Worm (Caenorhabditis elegans) whole organism, late embryonic: ENCODE data around the gene F54D12.8.

Source experiments
- K09A11.1 ChIP-seq: sonication (generic microtip); optimal IDR thresholded peaks from 2 replicates; lab custom pipeline; 2017; ENCODE audit warnings: antibody characterized with exemption, mild to moderate bottlenecking, missing genetic modification characterization, missing compliant biosample characterization; ENCODE audit not compliant: insufficient read depth
- ama-1 ChIP-seq: fragments of 150-350 bp; optimal IDR thresholded peaks from 2 replicates; lab custom pipeline; 2014
- ceh-22 ChIP-seq: sonication (generic microtip); optimal IDR thresholded peaks from 2 replicates; lab custom pipeline; 2017; ENCODE audit warnings: missing biosample characterization, missing genetic modification characterization
- ceh-34 ChIP-seq: sonication (generic microtip); optimal IDR thresholded peaks from 2 replicates; lab custom pipeline; 2016; ENCODE audit warnings: mild to moderate bottlenecking, missing genetic modification characterization, missing compliant biosample characterization
- ceh-48 ChIP-seq: sonication (generic microtip); optimal IDR thresholded peaks from 2 replicates; lab custom pipeline; 2016; ENCODE audit warnings: missing genetic modification characterization, inconsistent platforms, missing compliant biosample characterization
- ets-4 ChIP-seq: sonication (generic microtip); optimal IDR thresholded peaks from 2 replicates; lab custom pipeline; 2016; ENCODE audit warnings: missing genetic modification characterization, missing compliant biosample characterization
- hlh-8 ChIP-seq: sonication (generic microtip); optimal IDR thresholded peaks from 2 replicates; lab custom pipeline; 2016; ENCODE audit warnings: missing genotype, missing genetic modification characterization, missing compliant biosample characterization
- nfya-1 ChIP-seq: sonication (generic microtip); optimal IDR thresholded peaks from 2 replicates; lab custom pipeline; 2017; ENCODE audit warnings: missing genetic modification characterization, mild to moderate bottlenecking, missing compliant biosample characterization, antibody characterized with exemption, moderate library complexity
- nhr-11 ChIP-seq: fragments of 150-350 bp; optimal IDR thresholded peaks from 2 replicates; lab custom pipeline; 2014; ENCODE audit warnings: missing biosample characterization, missing genetic modification characterization
- pag-3 ChIP-seq: sonication (generic microtip); optimal IDR thresholded peaks from 2 replicates; lab custom pipeline; 2016; ENCODE audit warnings: missing compliant biosample characterization, missing genetic modification characterization, borderline replicate concordance
- pha-4 ChIP-seq: fragments of 150-350 bp; optimal IDR thresholded peaks from 2 replicates; lab custom pipeline; 2018; ENCODE audit warnings: missing biosample characterization, missing genetic modification reagents, missing genetic modification characterization
- pqm-1 ChIP-seq: sonication (generic microtip); optimal IDR thresholded peaks from 2 replicates; lab custom pipeline; 2016; ENCODE audit warnings: missing genetic modification characterization, missing compliant biosample characterization
- ttx-3 ChIP-seq: sonication (generic microtip); optimal IDR thresholded peaks from 2 replicates; lab custom pipeline; 2016; ENCODE audit warnings: missing genetic modification reagents, missing genetic modification characterization, missing compliant biosample characterization

DNA sequence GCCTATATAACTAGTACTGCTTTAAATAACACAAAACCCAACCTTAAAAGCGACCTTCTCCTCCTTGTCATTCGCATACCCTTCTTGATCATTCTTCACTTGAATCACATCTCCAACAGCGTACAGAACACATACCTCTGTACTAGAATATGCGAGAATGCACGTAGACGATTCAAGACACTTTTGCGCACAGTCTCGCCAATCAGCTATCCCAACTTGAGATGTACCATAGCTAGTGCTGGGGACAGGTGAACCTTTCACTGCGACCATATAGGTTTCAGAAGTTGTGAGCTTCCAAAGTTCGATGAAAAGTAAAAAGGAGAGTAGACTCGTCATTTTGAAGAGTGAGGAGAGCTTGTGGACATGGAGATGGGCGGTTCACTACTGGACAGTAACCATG, at the start of gene F54D12.8:
- no peak for TF ChIP-seq pqm-1 (tag; lab: Kevin White, UChicago)
- TF ChIP-seq nhr-11 (tag; lab: Kevin White, UChicago), result no peak
- no peak for TF ChIP-seq ceh-48 (tag; lab: Kevin White, UChicago)
- no peak for TF ChIP-seq ceh-22 (tag; lab: Kevin White, UChicago)
- TF ChIP-seq pha-4, result no peak
- no peak for TF ChIP-seq hlh-8
- TF ChIP-seq ceh-34 (tag; lab: Kevin White, UChicago), result no peak
- no peak for TF ChIP-seq ttx-3 (tag; lab: Kevin White, UChicago)
- TF ChIP-seq ama-1 (lab: Kevin White, UChicago), result no peak
- no peak for TF ChIP-seq nfya-1
- TF ChIP-seq ets-4 (tag; lab: Kevin White, UChicago), result no peak
- no peak for TF ChIP-seq pag-3
- no peak for TF ChIP-seq K09A11.1
